Worm (Caenorhabditis elegans) whole organism, L1 larva: Measurements from ENCODE around the gene F54E2.5.

ENCODE experiments used
- C34B4.2 ChIP-seq: sonication (generic microtip); optimal IDR thresholded peaks from 2 replicates; lab custom pipeline; 2017; ENCODE audit warnings: mild to moderate bottlenecking, missing genetic modification characterization, missing compliant biosample characterization
- Y116A8C.19 ChIP-seq: sonication (generic microtip); optimal IDR thresholded peaks from 2 replicates; lab custom pipeline; 2016; ENCODE audit warnings: missing compliant biosample characterization, missing genetic modification characterization, borderline replicate concordance
- aha-1 ChIP-seq: fragments of 150-350 bp; optimal IDR thresholded peaks from 2 replicates; lab custom pipeline; 2014; ENCODE audit warnings: missing biosample characterization, missing genetic modification characterization
- alr-1 ChIP-seq: fragments of 200-800 bp; sonication (Bioruptor generic); optimal IDR thresholded peaks from 2 replicates; lab custom pipeline; 2018; ENCODE audit warnings: borderline replicate concordance, mild to moderate bottlenecking, missing genetic modification characterization, missing compliant biosample characterization
- aly-2 ChIP-seq: fragments of 150-350 bp; optimal IDR thresholded peaks from 2 replicates; lab custom pipeline; 2014; ENCODE audit warnings: missing biosample characterization, missing genetic modification characterization
- ceh-63 ChIP-seq: fragments of 200-800 bp; sonication (Bioruptor generic); optimal IDR thresholded peaks from 2 replicates; lab custom pipeline; 2018; ENCODE audit warnings: mild to moderate bottlenecking, missing genetic modification characterization, missing compliant biosample characterization
- dpl-1 ChIP-seq, 3 experiments: fragments of 150-350 bp in 2 of 3; sonication (generic microtip) in 1 of 3; optimal IDR thresholded peaks; 2 replicates each; lab custom pipeline; 2014 to 2017; ENCODE audit warnings: missing biosample characterization in 3 of 3, missing genetic modification characterization in 3 of 3, missing genetic modification reagents in 3 of 3
- efl-1 ChIP-seq, 4 experiments: fragments of 150-350 bp; optimal IDR thresholded peaks in 3 of 4; peaks in 1 of 4; 1 replicate in 1 of 4; 2 replicates in 3 of 4; lab custom pipeline; 2014; ENCODE audit warnings: missing biosample characterization in 2 of 4, missing genetic modification characterization in 2 of 4, missing genetic modification reagents in 2 of 4
- egl-27 ChIP-seq, 2 experiments: fragments of 150-350 bp in 1 of 2; sonication (generic microtip); optimal IDR thresholded peaks; 3 replicates each; lab custom pipeline; 2017 to 2018; ENCODE audit warnings: missing biosample characterization in 2 of 2, missing genetic modification characterization in 2 of 2, missing genetic modification reagents in 2 of 2
- elt-2 ChIP-seq: sonication (generic microtip); optimal IDR thresholded peaks from 2 replicates; lab custom pipeline; 2016; ENCODE audit warnings: missing genetic modification characterization, mild to moderate bottlenecking, inconsistent platforms, missing compliant biosample characterization, missing genetic modification reagents
- elt-3 ChIP-seq, 6 experiments: fragments of 150-350 bp in 1 of 6; sonication (generic microtip); optimal IDR thresholded peaks; 2 replicates each; lab custom pipeline; 2017 to 2018; ENCODE audit warnings: missing biosample characterization in 6 of 6, missing genetic modification characterization in 6 of 6, inconsistent platforms in 1 of 6
- fkh-8 ChIP-seq: sonication (generic microtip); optimal IDR thresholded peaks from 2 replicates; lab custom pipeline; 2016; ENCODE audit warnings: mild to moderate bottlenecking, missing genetic modification characterization, missing compliant biosample characterization
- hlh-17 ChIP-seq: fragments of 200-800 bp; sonication (Bioruptor generic); optimal IDR thresholded peaks from 2 replicates; lab custom pipeline; 2018; ENCODE audit warnings: missing genetic modification characterization, mild to moderate bottlenecking, missing compliant biosample characterization, moderate library complexity, borderline replicate concordance
- hlh-4 ChIP-seq: sonication (generic microtip); optimal IDR thresholded peaks from 2 replicates; lab custom pipeline; 2016; ENCODE audit warnings: mild to moderate bottlenecking, missing genetic modification characterization, missing compliant biosample characterization
- hpl-2 ChIP-seq: fragments of 150-350 bp; optimal IDR thresholded peaks from 2 replicates; lab custom pipeline; 2014; ENCODE audit warnings: missing biosample characterization, missing genetic modification reagents, missing genetic modification characterization
- isw-1 ChIP-seq: fragments of 200-800 bp; sonication (Bioruptor generic); IDR thresholded peaks from 2 replicates; pipeline ENCODE4 v1.3.6; 2022; ENCODE audit warnings: missing genetic modification characterization, missing compliant biosample characterization
- jun-1 ChIP-seq: fragments of 150-350 bp; optimal IDR thresholded peaks from 2 replicates; lab custom pipeline; 2014; ENCODE audit warnings: missing biosample characterization, missing genetic modification reagents, missing genetic modification characterization
- lin-13 ChIP-seq: fragments of 150-350 bp; optimal IDR thresholded peaks from 2 replicates; lab custom pipeline; 2014; ENCODE audit warnings: missing biosample characterization, missing genetic modification reagents, missing genetic modification characterization
- lin-35 ChIP-seq, 2 experiments: fragments of 150-350 bp; optimal IDR thresholded peaks; 2 replicates each; lab custom pipeline; 2014; ENCODE audit warnings: missing biosample characterization in 2 of 2, missing genetic modification characterization in 2 of 2, missing genetic modification reagents in 2 of 2
- mdl-1 ChIP-seq, 2 experiments: fragments of 150-350 bp; optimal IDR thresholded peaks; 2 replicates each; lab custom pipeline; 2014 to 2017; ENCODE audit warnings: missing biosample characterization in 2 of 2, missing genetic modification characterization in 2 of 2, inconsistent platforms in 1 of 2
- mef-2 ChIP-seq: fragments of 150-350 bp; optimal IDR thresholded peaks from 2 replicates; lab custom pipeline; 2014; ENCODE audit warnings: missing biosample characterization, missing genetic modification characterization
- mep-1 ChIP-seq: fragments of 150-350 bp; optimal IDR thresholded peaks from 2 replicates; lab custom pipeline; 2014; ENCODE audit warnings: missing biosample characterization, missing genetic modification characterization
- nhr-237 ChIP-seq: fragments of 150-350 bp; optimal IDR thresholded peaks from 2 replicates; lab custom pipeline; 2014; ENCODE audit warnings: missing biosample characterization, missing genetic modification characterization
- nhr-47 ChIP-seq: sonication (generic microtip); optimal IDR thresholded peaks from 2 replicates; lab custom pipeline; 2016; ENCODE audit warnings: mild to moderate bottlenecking, missing genetic modification characterization, moderate library complexity, missing compliant biosample characterization
- nhr-71 ChIP-seq: sonication (generic microtip); optimal IDR thresholded peaks from 2 replicates; lab custom pipeline; 2016; ENCODE audit warnings: mild to moderate bottlenecking, missing genetic modification characterization, moderate library complexity, missing compliant biosample characterization
- nhr-76 ChIP-seq: sonication (generic microtip); optimal IDR thresholded peaks from 2 replicates; lab custom pipeline; 2017; ENCODE audit warnings: missing biosample characterization, missing genetic modification characterization
- nhr-77 ChIP-seq: fragments of 150-350 bp; optimal IDR thresholded peaks from 2 replicates; lab custom pipeline; 2014; ENCODE audit warnings: missing biosample characterization, missing genetic modification characterization
- nhr-84 ChIP-seq: sonication (generic microtip); optimal IDR thresholded peaks from 2 replicates; lab custom pipeline; 2017; ENCODE audit warnings: missing biosample characterization, missing genetic modification characterization
- nhr-85 ChIP-seq: sonication (generic microtip); peaks from one replicate; lab custom pipeline; 2016; ENCODE audit warnings: missing genetic modification characterization, inconsistent platforms, missing compliant biosample characterization
- nhr-90 ChIP-seq: sonication (generic microtip); optimal IDR thresholded peaks from 2 replicates; lab custom pipeline; 2016; ENCODE audit warnings: mild to moderate bottlenecking, missing genetic modification characterization, missing compliant biosample characterization; ENCODE audit not compliant: poor library complexity
- pqm-1 ChIP-seq: sonication (generic microtip); optimal IDR thresholded peaks from 3 replicates; lab custom pipeline; 2017; ENCODE audit warnings: missing biosample characterization, missing genetic modification characterization
- skn-1 ChIP-seq: fragments of 150-350 bp; optimal IDR thresholded peaks from 2 replicates; lab custom pipeline; 2014; ENCODE audit warnings: missing biosample characterization, missing genetic modification characterization
- snpc-4 ChIP-seq: fragments of 150-350 bp; optimal IDR thresholded peaks from 2 replicates; lab custom pipeline; 2014; ENCODE audit warnings: missing biosample characterization, missing genetic modification characterization
- sptf-1 ChIP-seq: fragments of 150-350 bp; optimal IDR thresholded peaks from 2 replicates; lab custom pipeline; 2014; ENCODE audit warnings: missing biosample characterization, missing genetic modification characterization
- tlp-1 ChIP-seq: fragments of 150-350 bp; optimal IDR thresholded peaks from 2 replicates; lab custom pipeline; 2014; ENCODE audit warnings: missing biosample characterization, missing genetic modification characterization
- unc-30 ChIP-seq: sonication (generic microtip); optimal IDR thresholded peaks from 2 replicates; lab custom pipeline; 2017; ENCODE audit warnings: missing biosample characterization, missing genetic modification characterization
- vab-15 ChIP-seq: sonication (generic microtip); optimal IDR thresholded peaks from 2 replicates; lab custom pipeline; 2017; ENCODE audit warnings: missing genotype, mild to moderate bottlenecking, missing genetic modification characterization, missing compliant biosample characterization
- xbp-1 ChIP-seq: sonication (generic microtip); optimal IDR thresholded peaks from 2 replicates; lab custom pipeline; 2016; ENCODE audit warnings: missing genetic modification characterization, missing compliant biosample characterization
- ztf-11 ChIP-seq, 2 experiments: sonication (generic microtip); optimal IDR thresholded peaks; 2 replicates each; lab custom pipeline; 2016 to 2017; ENCODE audit warnings: missing genetic modification characterization in 2 of 2, missing biosample characterization in 1 of 2, missing compliant biosample characterization in 1 of 2
- ztf-4 ChIP-seq: fragments of 150-350 bp; optimal IDR thresholded peaks from 2 replicates; lab custom pipeline; 2014; ENCODE audit warnings: missing biosample characterization, missing genetic modification characterization

F54E2.5 gene

DNA sequence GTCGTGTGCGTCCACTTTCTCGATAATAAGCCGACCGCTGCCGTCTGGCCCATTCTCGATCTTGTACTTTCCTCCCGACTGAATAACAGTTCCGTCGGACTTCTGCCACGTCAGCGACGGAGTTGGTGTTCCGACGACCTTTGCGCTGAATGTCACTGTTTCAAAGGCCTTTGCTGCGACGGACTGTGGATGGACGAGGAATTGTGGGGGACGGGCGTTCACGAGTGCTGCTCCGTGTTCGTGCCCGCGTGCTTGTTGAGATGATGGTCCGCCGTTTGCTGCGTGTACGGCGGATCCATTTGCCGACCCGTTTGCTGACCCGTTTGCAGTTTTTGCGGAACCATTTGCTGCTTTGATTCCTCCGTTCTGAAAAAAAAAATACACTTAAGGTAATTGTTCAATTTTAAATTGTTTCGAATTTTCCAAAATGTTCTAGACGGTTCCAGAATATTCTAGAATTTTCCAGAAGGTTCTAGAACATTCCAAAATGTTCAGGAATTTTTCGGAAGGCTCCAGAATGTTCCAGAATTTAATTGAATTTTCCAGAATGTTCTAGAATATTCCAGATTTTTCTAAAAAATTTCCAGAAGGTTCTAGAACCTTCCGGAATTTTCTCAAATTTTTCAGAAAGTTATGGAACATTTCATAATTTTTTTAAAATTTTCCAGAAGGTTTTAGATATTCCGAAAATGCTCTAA lies 16.5 kb downstream of the F54E2.5 start:
- no peak for TF ChIP-seq skn-1 (tag; lab: Kevin White, UChicago)
- no peak for TF ChIP-seq hlh-4 (tag; lab: Kevin White, UChicago)
- no peak for TF ChIP-seq ceh-63
- no peak for TF ChIP-seq mep-1 (tag; lab: Kevin White, UChicago)
- TF ChIP-seq sptf-1 (tag; lab: Kevin White, UChicago) = no peak
- TF ChIP-seq ztf-4 = no peak
- no peak for TF ChIP-seq alr-1 (tag; lab: Kevin White, UChicago)
- TF ChIP-seq nhr-76 (tag; lab: Kevin White, UChicago) = no peak
- TF ChIP-seq elt-2 (tag; lab: Kevin White, UChicago) = no peak
- TF ChIP-seq nhr-77 (tag; lab: Kevin White, UChicago) = no peak
- no peak for TF ChIP-seq jun-1 (tag; lab: Kevin White, UChicago)
- no peak for TF ChIP-seq nhr-90
- TF ChIP-seq C34B4.2 (tag; lab: Kevin White, UChicago) = no peak
- no peak for TF ChIP-seq aha-1 (tag; lab: Kevin White, UChicago)
- TF ChIP-seq vab-15 (tag; lab: Kevin White, UChicago) = no peak
- no peak for TF ChIP-seq dpl-1 (GFP tag; optimal IDR thresholded peaks at IDR 0.05; lab: Kevin White, UChicago)
- no peak for TF ChIP-seq nhr-71
- TF ChIP-seq xbp-1 (tag; lab: Kevin White, UChicago) = no peak

- no peak for TF ChIP-seq ztf-11 (tag; optimal IDR thresholded peaks at IDR 0.05; lab: Kevin White, UChicago)
- TF ChIP-seq mef-2 = no peak
- TF ChIP-seq nhr-237 = no peak
- no peak for TF ChIP-seq mdl-1 (tag; optimal IDR thresholded peaks at IDR 0.05; lab: Kevin White, UChicago)
- TF ChIP-seq mep-1 (tag; lab: Kevin White, UChicago) = no peak
- TF ChIP-seq fkh-8 (tag; lab: Kevin White, UChicago) = no peak
- no peak for TF ChIP-seq Y116A8C.19 (tag; lab: Kevin White, UChicago)
These were observed 19.9 kb downstream of the F54E2.5 start, which contains the start of gene F54E2.2 for ce11 chrV:2795998-2796397. Gene F54E2.2 (plus strand): TSS chrV:2796298.

ce11 chrV:2792958-2793357 lies 22.9 kb downstream of the F54E2.5 start:
- TF ChIP-seq efl-1 (optimal IDR thresholded peaks at IDR 0.05; lab: Kevin White, UChicago) (no peak), efl-1 (GFP tag; optimal IDR thresholded peaks at IDR 0.05 in 1 of 2; lab: Kevin White, UChicago) (peak in 1 of 2 experiments; percentile 68), hpl-2 (GFP tag; lab: Kevin White, UChicago) (no peak)

- TF ChIP-seq elt-3 (tag; optimal IDR thresholded peaks at IDR 0.05; lab: Kevin White, UChicago) (peak in 1 of 6 experiments; percentile 0), egl-27 (tag; optimal IDR thresholded peaks at IDR 0.05; lab: Kevin White, UChicago) (no peak)
These were observed 35.1 kb downstream of the F54E2.5 start, which contains the start of gene R05D8.11 for ce11 chrV:2780786-2781185. Gene R05D8.11 (minus strand): TSS chrV:2780886.

ce11 chrV:2774042-2774441 lies 41.8 kb downstream of the F54E2.5 start, which contains the start of gene srj-18:
Gene srj-18 (plus strand): TSS chrV:2774342.
- TF ChIP-seq aha-1 (tag; lab: Kevin White, UChicago) = no peak
- no peak for TF ChIP-seq skn-1 (tag; lab: Kevin White, UChicago)
- peak; percentile 59 for TF ChIP-seq fkh-8 (tag; lab: Kevin White, UChicago)
- TF ChIP-seq tlp-1 (tag; lab: Kevin White, UChicago) = no peak
- no peak for TF ChIP-seq snpc-4 (tag; lab: Kevin White, UChicago)

- TF ChIP-seq isw-1 (no peak), nhr-85 (tag; lab: Kevin White, UChicago) (no peak), jun-1 (tag; lab: Kevin White, UChicago) (no peak), pqm-1 (tag; lab: Kevin White, UChicago) (no peak), lin-13 (GFP tag; lab: Kevin White, UChicago) (no peak), tlp-1 (tag; lab: Kevin White, UChicago) (no peak), nhr-47 (tag; lab: Kevin White, UChicago) (no peak), Y116A8C.19 (tag; lab: Kevin White, UChicago) (no peak), aly-2 (no peak), ztf-4 (no peak), lin-35 (GFP tag; optimal IDR thresholded peaks at IDR 0.05; lab: Kevin White, UChicago) (no peak), unc-30 (tag; lab: Kevin White, UChicago) (no peak), nhr-84 (no peak), hlh-17 (no peak)
These were observed 44.3 kb downstream of the F54E2.5 start, which contains the start of gene srh-56 for ce11 chrV:2771560-2771959. Gene srh-56 (plus strand): TSS chrV:2771860.
